Fruit fly (Drosophila melanogaster) whole organism, embryonic: ENCODE measurements around the gene CG7492.

Source experiments
- CG10462 ChIP-seq: fragments of 200-800 bp; sonication (Bioruptor generic); optimal IDR thresholded peaks from 2 replicates; lab custom pipeline; 2016; ENCODE audit warnings: missing biosample characterization, missing genetic modification characterization
- CG15514 ChIP-seq: fragments of 200-800 bp; sonication (Bioruptor generic); optimal IDR thresholded peaks from 3 replicates; lab custom pipeline; 2017; ENCODE audit warnings: missing biosample characterization, missing genetic modification characterization, mild to moderate bottlenecking, moderate library complexity, missing genetic modification reagents
- CG16779 ChIP-seq: fragments of 200-800 bp; sonication (Bioruptor generic); IDR thresholded peaks from 2 replicates; pipeline ENCODE4 v1.3.6; 2022; ENCODE audit warnings: missing biosample characterization, missing genetic modification characterization
- CG4707 ChIP-seq: fragments of 200-800 bp; sonication (Bioruptor generic); optimal IDR thresholded peaks from 2 replicates; lab custom pipeline; 2018; ENCODE audit warnings: missing biosample characterization, mild to moderate bottlenecking, missing genetic modification characterization, moderate library complexity
- CG8765 ChIP-seq: fragments of 200-800 bp; sonication (Bioruptor generic); IDR thresholded peaks from 2 replicates; pipeline ENCODE4 v1.3.6; 2022; ENCODE audit warnings: missing biosample characterization, missing genetic modification characterization
- en ChIP-seq: fragments of 200-800 bp; sonication (Bioruptor generic); optimal IDR thresholded peaks from 2 replicates; lab custom pipeline; 2016; ENCODE audit warnings: missing biosample characterization, missing genetic modification characterization
- ken ChIP-seq: fragments of 200-800 bp; sonication (Bioruptor generic); IDR thresholded peaks from 3 replicates; pipeline ENCODE4 v1.3.6; 2022; ENCODE audit warnings: missing biosample characterization, missing genetic modification characterization
- ro ChIP-seq: fragments of 200-800 bp; sonication (Bioruptor generic); IDR thresholded peaks from 2 replicates; pipeline ENCODE4 v1.3.6; 2022; ENCODE audit warnings: missing biosample characterization, missing genetic modification characterization
- sima ChIP-seq: fragments of 200-800 bp; sonication (Bioruptor generic); optimal IDR thresholded peaks from 2 replicates; lab custom pipeline; 2016; ENCODE audit warnings: missing biosample characterization, missing genetic modification characterization
- tx ChIP-seq: fragments of 200-800 bp; sonication (Bioruptor generic); optimal IDR thresholded peaks from 2 replicates; lab custom pipeline; 2016; ENCODE audit warnings: missing biosample characterization, missing genetic modification characterization
- zfh1 ChIP-seq: fragments of 200-800 bp; sonication (Bioruptor generic); IDR thresholded peaks from 3 replicates; pipeline ENCODE4 v1.3.6; 2022; ENCODE audit warnings: missing biosample characterization, missing genetic modification characterization

DNA sequence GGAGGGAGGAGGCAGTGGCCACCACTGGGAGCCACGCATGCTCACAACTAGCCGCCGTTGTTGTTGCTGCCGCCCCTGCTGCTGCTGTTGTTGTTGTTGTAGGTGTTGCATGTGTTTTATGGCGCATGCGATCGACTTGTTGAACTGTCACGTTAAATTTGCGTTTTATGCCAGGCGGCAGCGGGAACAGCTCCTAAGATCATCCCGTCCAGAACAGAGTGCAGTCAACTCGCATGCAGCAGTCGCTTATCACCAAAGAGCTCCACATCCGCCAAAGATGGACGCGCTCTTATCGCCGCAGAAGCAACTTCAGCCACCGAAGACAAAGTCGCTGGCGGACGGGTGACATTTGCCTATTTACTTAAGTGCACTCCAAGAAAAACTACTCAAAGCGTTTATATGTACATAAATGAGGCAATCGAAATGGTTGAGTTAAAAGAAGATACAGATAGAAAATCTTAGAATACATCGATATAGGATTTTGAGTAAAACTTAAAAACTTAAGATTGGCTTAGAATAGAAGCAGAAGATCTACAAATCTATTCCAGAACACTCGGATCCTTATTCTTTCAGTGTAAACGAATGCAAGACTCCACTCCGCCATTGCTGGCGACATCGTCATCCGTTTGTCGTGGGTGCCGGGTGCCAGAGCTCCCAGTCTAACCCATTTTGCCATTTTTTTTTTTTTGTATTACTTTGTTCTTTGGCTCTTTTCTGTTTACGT, 21.9 kb downstream of the CG7492 start:
- TF ChIP-seq CG8765 (GFP tag; lab: Robert Waterston, UW) (no peak), CG4707 (GFP tag; lab: Kevin White, UChicago) (no peak), ken (GFP tag; lab: Robert Waterston, UW) (no peak), CG15514 (GFP tag; lab: Kevin White, UChicago) (no peak), zfh1 (GFP tag; lab: Robert Waterston, UW) (no peak), sima (GFP tag; lab: Kevin White, UChicago) (no peak), CG16779 (GFP tag; lab: Robert Waterston, UW) (no peak), en (GFP tag; lab: Kevin White, UChicago) (no peak), tx (GFP tag; lab: Kevin White, UChicago) (no peak), CG10462 (no peak), ro (GFP tag; lab: Robert Waterston, UW) (no peak)
